Worm (Caenorhabditis elegans): ENCODE results near the gene F10B5.2.

ce11 chrII:8169283-8169682 is 24.7 kb downstream of the F10B5.2 start, which contains the start of gene T05C12.15:
- TF ChIP-seq hif-1 (tag; optimal IDR thresholded peaks at IDR 0.05) (no peak), unc-39 (tag; optimal IDR thresholded peaks at IDR 0.05) (no peak), lin-1 (GFP tag; IDR thresholded peaks at IDR 0.05) (no peak), lin-39 (tag; optimal IDR thresholded peaks at IDR 0.05) (no peak)

Measured in whole organism, L4 larva.